Fruit fly (Drosophila melanogaster): ENCODE results near the gene CG17030.

The CG17030 gene

dm6 chr3L:4978041-4978440 lies 2.5 kb downstream of the CG17030 start:
- TF ChIP-seq CG32006 (GFP tag; optimal IDR thresholded peaks at IDR 0.05) (no peak), CG10669 (GFP tag; optimal IDR thresholded peaks at IDR 0.05) (no peak), Hr4 (GFP tag; optimal IDR thresholded peaks at IDR 0.05) (no peak), ss (GFP tag; optimal IDR thresholded peaks at IDR 0.05) (no peak), CG3032 (tag; optimal IDR thresholded peaks at IDR 0.05) (no peak), Hr39 (GFP tag; optimal IDR thresholded peaks at IDR 0.05) (no peak), dsx (GFP tag; optimal IDR thresholded peaks at IDR 0.05; ENCODE audit: poor library complexity, severe bottlenecking) (no peak), fd59A (GFP tag; optimal IDR thresholded peaks at IDR 0.05) (no peak), lz (GFP tag; optimal IDR thresholded peaks at IDR 0.05) (no peak), Sox102F (GFP tag; optimal IDR thresholded peaks at IDR 0.05) (no peak), Hr38 (GFP tag; optimal IDR thresholded peaks at IDR 0.05) (no peak)

- TF ChIP-seq CG11294 (GFP tag; IDR thresholded peaks at IDR 0.05), result no peak
- peak; percentile 46 for TF ChIP-seq svp (GFP tag)
- peak; percentile 15 for TF ChIP-seq Met (GFP tag; optimal IDR thresholded peaks at IDR 0.05)
- peak; percentile 32 for TF ChIP-seq CG6854 (GFP tag; optimal IDR thresholded peaks at IDR 0.05)
- peak; percentile 73 for TF ChIP-seq Blimp-1 (GFP tag; optimal IDR thresholded peaks at IDR 0.05)
- TF ChIP-seq Eip78C (GFP tag), result peak; percentile 63
- no peak for TF ChIP-seq eg (GFP tag; IDR thresholded peaks at IDR 0.05)
Observed at dm6 chr3L:4976059-4976823, 4.3 kb downstream of the CG17030 start.

- TF ChIP-seq fkh (GFP tag; optimal IDR thresholded peaks at IDR 0.05), result peak; percentile 48
- TF ChIP-seq spab (GFP tag; optimal IDR thresholded peaks at IDR 0.05), result no peak
- no peak for TF ChIP-seq CG3919 (GFP tag; optimal IDR thresholded peaks at IDR 0.05)
Observed at dm6 chr3L:4969328-4969727, 11.2 kb downstream of the CG17030 start.

dm6 chr3L:4966749-4967148 lies 13.8 kb downstream of the CG17030 start:
- peak; percentile 41 for TF ChIP-seq svp (GFP tag)
- TF ChIP-seq CG6276 (GFP tag; optimal IDR thresholded peaks at IDR 0.05), result no peak
- no peak for TF ChIP-seq fd85E (GFP tag; optimal IDR thresholded peaks at IDR 0.05)
